Worm (Caenorhabditis elegans) whole organism, L3 larva: ENCODE data around the gene lin-5.

ENCODE experiments used
- ceh-16 ChIP-seq: sonication (generic microtip); optimal IDR thresholded peaks from 2 replicates; lab custom pipeline; 2017; ENCODE audit warnings: missing biosample characterization, missing genetic modification characterization
- ceh-9 ChIP-seq: sonication (generic microtip); optimal IDR thresholded peaks from 2 replicates; lab custom pipeline; 2018; ENCODE audit warnings: missing biosample characterization, missing genetic modification characterization
- fos-1 ChIP-seq: fragments of 150-350 bp; optimal IDR thresholded peaks from 2 replicates; lab custom pipeline; 2014; ENCODE audit warnings: missing biosample characterization, missing genetic modification characterization
- lin-15B ChIP-seq: fragments of 150-350 bp; optimal IDR thresholded peaks from 2 replicates; lab custom pipeline; 2014; ENCODE audit warnings: missing biosample characterization, missing genetic modification characterization
- lin-39 ChIP-seq: fragments of 150-350 bp; optimal IDR thresholded peaks from 2 replicates; lab custom pipeline; 2018; ENCODE audit warnings: missing biosample characterization, missing genetic modification reagents, missing genetic modification characterization
- nhr-12 ChIP-seq: fragments of 150-350 bp; optimal IDR thresholded peaks from 2 replicates; lab custom pipeline; 2014; ENCODE audit warnings: missing biosample characterization, missing genetic modification characterization
- nhr-237 ChIP-seq: fragments of 150-350 bp; optimal IDR thresholded peaks from 2 replicates; lab custom pipeline; 2014; ENCODE audit warnings: missing biosample characterization, missing genetic modification characterization
- nhr-28 ChIP-seq: fragments of 150-350 bp; optimal IDR thresholded peaks from 2 replicates; lab custom pipeline; 2014; ENCODE audit warnings: missing biosample characterization, missing genetic modification characterization
- nhr-77 ChIP-seq: fragments of 150-350 bp; optimal IDR thresholded peaks from 2 replicates; lab custom pipeline; 2014; ENCODE audit warnings: missing biosample characterization, missing genetic modification characterization
- pqm-1 ChIP-seq: fragments of 150-350 bp; optimal IDR thresholded peaks from 2 replicates; lab custom pipeline; 2017; ENCODE audit warnings: missing biosample characterization, missing genetic modification characterization, inconsistent platforms
- skn-1 ChIP-seq: fragments of 150-350 bp; optimal IDR thresholded peaks from 2 replicates; lab custom pipeline; 2014; ENCODE audit warnings: missing biosample characterization, missing genetic modification characterization
- zag-1 ChIP-seq: fragments of 150-350 bp; optimal IDR thresholded peaks from 2 replicates; lab custom pipeline; 2014; ENCODE audit warnings: missing biosample characterization, missing genetic modification characterization

- TF ChIP-seq lin-15B (no peak), nhr-12 (tag; lab: Kevin White, UChicago) (no peak), nhr-237 (no peak), nhr-28 (no peak), fos-1 (tag; lab: Kevin White, UChicago) (no peak), pqm-1 (tag; lab: Kevin White, UChicago) (no peak), lin-39 (tag; lab: Kevin White, UChicago) (no peak), zag-1 (tag; lab: Kevin White, UChicago) (no peak), ceh-9 (tag; lab: Kevin White, UChicago) (no peak), nhr-77 (tag; lab: Kevin White, UChicago) (no peak), ceh-16 (tag; lab: Kevin White, UChicago) (no peak), skn-1 (tag; lab: Kevin White, UChicago) (no peak)
Observed at ce11 chrII:7825107-7825506, 35.3 kb upstream of the lin-5 start, which contains the start of gene srw-62.
